Worm (Caenorhabditis elegans): ENCODE data around the gene C33F10.14.

DNA sequence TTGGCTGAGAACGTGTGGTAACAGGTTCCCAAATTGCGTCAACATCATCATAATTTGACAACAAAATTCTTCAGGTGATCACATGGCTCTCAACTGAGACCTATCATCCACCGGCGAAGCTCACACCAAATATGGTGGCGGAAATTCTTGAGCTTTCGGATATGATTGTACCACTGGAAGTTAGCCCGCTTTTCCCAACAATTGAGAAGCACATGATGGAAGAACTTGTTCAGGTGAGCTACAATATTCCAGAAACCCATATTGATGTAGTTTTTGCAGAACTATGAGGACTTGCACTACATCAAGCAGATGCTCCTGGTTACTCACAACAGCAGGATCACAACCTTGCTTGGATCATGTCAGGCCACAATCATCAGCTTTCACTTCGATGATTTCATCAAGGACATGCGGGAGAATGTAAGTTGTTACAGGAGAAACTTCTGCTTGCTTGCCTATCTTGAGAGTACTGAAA, 44.9 kb upstream of the C33F10.14 start, which contains the start of gene F41C3.1:
- TF ChIP-seq ceh-36 (tag; optimal IDR thresholded peaks at IDR 0.05) (no peak), flt-1 (GFP tag; IDR thresholded peaks at IDR 0.05) (no peak)

Data from whole organism, early embryonic.